Worm (Caenorhabditis elegans) whole organism, young adult: ENCODE measurements around the gene F27E5.9.
A peak's percentile ranks its signal among the peaks of the same experiment; 100 is the strongest.

ENCODE experiments used
- B0336.3 ChIP-seq: fragments of 200-800 bp; sonication (Bioruptor generic); IDR thresholded peaks from 2 replicates; pipeline ENCODE4 v1.3.6; 2022; ENCODE audit warnings: missing genetic modification characterization, missing compliant biosample characterization
- C06A6.2 ChIP-seq: fragments of 200-800 bp; sonication (Bioruptor generic); conservative IDR thresholded peaks from 2 replicates; pipeline ENCODE4 v1.3.6; 2022; ENCODE audit warnings: missing genetic modification characterization, missing compliant biosample characterization
- F22D6.2 ChIP-seq: sonication (generic microtip); optimal IDR thresholded peaks from 2 replicates; lab custom pipeline; 2016; ENCODE audit warnings: mild to moderate bottlenecking, missing genetic modification characterization, missing compliant biosample characterization
- F39B2.1 ChIP-seq: fragments of 200-800 bp; sonication (Bioruptor generic); IDR thresholded peaks from 2 replicates; pipeline ENCODE4 v1.3.6; 2022; ENCODE audit warnings: missing genetic modification reagents, missing genetic modification characterization, missing compliant biosample characterization
- F49E8.2 ChIP-seq: sonication (generic microtip); optimal IDR thresholded peaks from 3 replicates; lab custom pipeline; 2017; ENCODE audit warnings: missing genetic modification characterization, mild to moderate bottlenecking, missing compliant biosample characterization, antibody characterized with exemption, moderate library complexity; ENCODE audit not compliant: insufficient read depth
- F52B5.7 ChIP-seq: sonication (generic microtip); optimal IDR thresholded peaks from 2 replicates; lab custom pipeline; 2016; ENCODE audit warnings: mild to moderate bottlenecking, missing genetic modification characterization, missing compliant biosample characterization
- Y53F4B.3 ChIP-seq: fragments of 200-800 bp; sonication (Bioruptor generic); IDR thresholded peaks from 2 replicates; pipeline ENCODE4 v1.3.6; 2022; ENCODE audit warnings: missing genetic modification reagents, missing genetic modification characterization, missing compliant biosample characterization
- ama-1 ChIP-seq, 3 experiments: fragments of 150-350 bp in 1 of 3; sonication (generic microtip) in 2 of 3; optimal IDR thresholded peaks; 2 replicates each; lab custom pipeline; 2014 to 2018; ENCODE audit warnings: missing biosample characterization in 2 of 3, missing genetic modification characterization in 2 of 3, missing genetic modification reagents in 2 of 3
- aptf-3 ChIP-seq: fragments of 200-800 bp; sonication (Bioruptor generic); IDR thresholded peaks from 2 replicates; pipeline ENCODE4 v1.3.6; 2022; ENCODE audit warnings: missing genetic modification characterization, missing compliant biosample characterization
- attf-3 ChIP-seq: fragments of 200-800 bp; sonication (Bioruptor generic); conservative IDR thresholded peaks from 2 replicates; pipeline ENCODE4 v1.3.6; 2022; ENCODE audit warnings: missing genetic modification reagents, missing genetic modification characterization, missing compliant biosample characterization
- attf-5 ChIP-seq: fragments of 200-800 bp; sonication (Bioruptor generic); optimal IDR thresholded peaks from 2 replicates; lab custom pipeline; 2018; ENCODE audit warnings: mild to moderate bottlenecking, missing genetic modification characterization, missing compliant biosample characterization
- attf-6 ChIP-seq: fragments of 200-800 bp; sonication (Bioruptor generic); IDR thresholded peaks from 2 replicates; pipeline ENCODE4 v1.3.6; 2022; ENCODE audit warnings: missing genetic modification reagents, missing genetic modification characterization, missing compliant biosample characterization
- bed-1 ChIP-seq: fragments of 200-800 bp; sonication (Bioruptor generic); IDR thresholded peaks from 2 replicates; pipeline ENCODE4 v1.3.6; 2022; ENCODE audit warnings: missing genetic modification reagents, missing genetic modification characterization, missing compliant biosample characterization
- ceh-27 ChIP-seq: fragments of 200-800 bp; sonication (Bioruptor generic); optimal IDR thresholded peaks from 2 replicates; lab custom pipeline; 2018; ENCODE audit warnings: mild to moderate bottlenecking, missing genetic modification characterization, moderate library complexity, missing compliant biosample characterization
- ceh-40 ChIP-seq: fragments of 200-800 bp; sonication (Bioruptor generic); IDR thresholded peaks from 2 replicates; pipeline ENCODE4 v1.3.6; 2022; ENCODE audit warnings: missing genetic modification characterization, missing compliant biosample characterization
- ceh-79 ChIP-seq: sonication (generic microtip); optimal IDR thresholded peaks from 2 replicates; lab custom pipeline; 2017; ENCODE audit warnings: mild to moderate bottlenecking, missing genetic modification characterization, missing compliant biosample characterization
- die-1 ChIP-seq: sonication (generic microtip); optimal IDR thresholded peaks from 2 replicates; lab custom pipeline; 2016; ENCODE audit warnings: missing genotype, mild to moderate bottlenecking, missing genetic modification characterization, missing compliant biosample characterization
- dpl-1 ChIP-seq: fragments of 150-350 bp; optimal IDR thresholded peaks from 2 replicates; lab custom pipeline; 2014; ENCODE audit warnings: missing biosample characterization, missing genetic modification reagents, missing genetic modification characterization
- ets-4 ChIP-seq: fragments of 200-800 bp; sonication (Bioruptor generic); optimal IDR thresholded peaks from 2 replicates; lab custom pipeline; 2018; ENCODE audit warnings: mild to moderate bottlenecking, missing genetic modification characterization, missing compliant biosample characterization
- him-1 ChIP-seq: sonication (generic microtip); optimal IDR thresholded peaks from 2 replicates; lab custom pipeline; 2016; ENCODE audit warnings: missing genotype, missing genetic modification reagents, missing genetic modification characterization, missing compliant biosample characterization
- hmg-1.2 ChIP-seq: fragments of 200-800 bp; sonication (Bioruptor generic); IDR thresholded peaks from 2 replicates; pipeline ENCODE4 v1.3.6; 2022; ENCODE audit warnings: missing genetic modification reagents, missing genetic modification characterization, missing compliant biosample characterization
- lin-35 ChIP-seq, 3 experiments: fragments of 150-350 bp in 2 of 3; sonication (generic microtip) in 1 of 3; optimal IDR thresholded peaks; 2 replicates each; lab custom pipeline; 2014 to 2018; ENCODE audit warnings: missing biosample characterization in 3 of 3, missing genetic modification characterization in 3 of 3, missing genetic modification reagents in 3 of 3
- lin-54 ChIP-seq: fragments of 200-800 bp; sonication (Bioruptor generic); optimal IDR thresholded peaks from 2 replicates; lab custom pipeline; 2018; ENCODE audit warnings: mild to moderate bottlenecking, missing genetic modification characterization, missing compliant biosample characterization
- madf-10 ChIP-seq: sonication (generic microtip); optimal IDR thresholded peaks from 2 replicates; lab custom pipeline; 2016; ENCODE audit warnings: mild to moderate bottlenecking, missing genetic modification characterization, missing compliant biosample characterization
- madf-6 ChIP-seq: fragments of 200-800 bp; sonication (Bioruptor generic); IDR thresholded peaks from 2 replicates; pipeline ENCODE4 v1.3.6; 2022; ENCODE audit warnings: missing genetic modification reagents, missing genetic modification characterization, missing compliant biosample characterization
- mcd-1 ChIP-seq: fragments of 200-800 bp; sonication (Bioruptor generic); IDR thresholded peaks from 2 replicates; pipeline ENCODE4 v1.3.6; 2022; ENCODE audit warnings: missing genetic modification reagents, missing genetic modification characterization, missing compliant biosample characterization
- mel-28 ChIP-seq: sonication (generic microtip); optimal IDR thresholded peaks from 2 replicates; lab custom pipeline; 2016; ENCODE audit warnings: borderline replicate concordance, mild to moderate bottlenecking, missing genetic modification characterization, missing compliant biosample characterization
- nfya-2 ChIP-seq: fragments of 200-800 bp; sonication (Bioruptor generic); IDR thresholded peaks from 2 replicates; pipeline ENCODE4 v1.3.6; 2022; ENCODE audit warnings: missing genetic modification reagents, missing genetic modification characterization, missing compliant biosample characterization
- nhr-80 ChIP-seq: sonication (generic microtip); optimal IDR thresholded peaks from 2 replicates; lab custom pipeline; 2016; ENCODE audit warnings: missing genetic modification characterization, missing compliant biosample characterization
- pha-4 ChIP-seq: fragments of 150-350 bp; sonication (generic microtip); optimal IDR thresholded peaks from 2 replicates; lab custom pipeline; 2014; ENCODE audit warnings: missing biosample characterization, missing genetic modification reagents, missing genetic modification characterization
- rcor-1 ChIP-seq: fragments of 200-800 bp; sonication (Bioruptor generic); IDR thresholded peaks from 2 replicates; pipeline ENCODE4 v1.3.6; 2022; ENCODE audit warnings: missing genetic modification reagents, missing genetic modification characterization, missing compliant biosample characterization
- rpc-1 ChIP-seq, 2 experiments: fragments of 150-350 bp in 1 of 2; sonication (generic microtip) in 1 of 2; optimal IDR thresholded peaks; 2 replicates each; lab custom pipeline; 2014 to 2018; ENCODE audit warnings: missing biosample characterization in 1 of 2, missing genetic modification characterization in 1 of 2, missing genetic modification reagents in 1 of 2, missing genotype in 1 of 2
- sdz-38 ChIP-seq: sonication (generic microtip); optimal IDR thresholded peaks from 2 replicates; lab custom pipeline; 2016; ENCODE audit warnings: missing genotype, missing genetic modification characterization, missing compliant biosample characterization
- sea-2 ChIP-seq: fragments of 200-800 bp; sonication (Bioruptor generic); IDR thresholded peaks from 2 replicates; pipeline ENCODE4 v1.3.6; 2022; ENCODE audit warnings: missing genetic modification characterization, missing compliant biosample characterization
- snpc-1.1 ChIP-seq: sonication (generic microtip); optimal IDR thresholded peaks from 2 replicates; lab custom pipeline; 2017; ENCODE audit warnings: missing genetic modification characterization, mild to moderate bottlenecking, missing compliant biosample characterization, antibody characterized with exemption, moderate library complexity, missing genotype, missing genetic modification reagents; ENCODE audit not compliant: insufficient read depth
- snpc-1.3 ChIP-seq: sonication (generic microtip); optimal IDR thresholded peaks from 2 replicates; lab custom pipeline; 2017; ENCODE audit warnings: missing genetic modification characterization, mild to moderate bottlenecking, missing compliant biosample characterization, antibody characterized with exemption, moderate library complexity, missing genotype, missing genetic modification reagents; ENCODE audit not compliant: insufficient read depth
- somi-1 ChIP-seq: fragments of 200-800 bp; sonication (Bioruptor generic); optimal IDR thresholded peaks from 2 replicates; lab custom pipeline; 2018; ENCODE audit warnings: mild to moderate bottlenecking, missing genetic modification characterization, missing compliant biosample characterization
- zfh-2 ChIP-seq: fragments of 200-800 bp; sonication (Bioruptor generic); conservative IDR thresholded peaks from 2 replicates; pipeline ENCODE4 v1.3.6; 2022; ENCODE audit warnings: missing genetic modification reagents, missing genetic modification characterization, missing compliant biosample characterization
- ztf-26 ChIP-seq: sonication (generic microtip); optimal IDR thresholded peaks from 2 replicates; lab custom pipeline; 2017; ENCODE audit warnings: missing genetic modification characterization, missing compliant biosample characterization
- ztf-3 ChIP-seq: fragments of 200-800 bp; sonication (Bioruptor generic); optimal IDR thresholded peaks from 2 replicates; lab custom pipeline; 2018; ENCODE audit warnings: mild to moderate bottlenecking, missing genetic modification characterization, missing compliant biosample characterization

Gene F27E5.9

ce11 chrII:10136771-10137170, 2.0 kb downstream of the F27E5.9 start:
- TF ChIP-seq B0336.3 (GFP tag; lab: Robert Waterston, UW) (no peak), somi-1 (GFP tag; lab: Kevin White, UChicago) (no peak), F22D6.2 (tag; lab: Kevin White, UChicago) (no peak), bed-1 (GFP tag; lab: Robert Waterston, UW) (no peak), die-1 (tag; lab: Kevin White, UChicago) (no peak), sdz-38 (tag; lab: Kevin White, UChicago) (no peak)
- TF ChIP-seq, all 124 proteins: peak for 0

ce11 chrII:10137358-10137757, 2.6 kb downstream of the F27E5.9 start, which contains the start of gene phg-1:
TSS of gene phg-1 (plus strand) at chrII:10137658.
- TF ChIP-seq ztf-26 (no peak), ceh-27 (GFP tag; lab: Kevin White, UChicago) (no peak), mel-28 (no peak), attf-6 (GFP tag; lab: Robert Waterston, UW) (no peak), sea-2 (no peak), lin-35 (GFP tag; optimal IDR thresholded peaks at IDR 0.05; lab: Kevin White, UChicago) (no peak), F39B2.1 (GFP tag; lab: Robert Waterston, UW) (no peak), ama-1 (optimal IDR thresholded peaks at IDR 0.05; lab: Kevin White, UChicago) (no peak), ama-1 (GFP tag; optimal IDR thresholded peaks at IDR 0.05; lab: Kevin White, UChicago) (no peak), rpc-1 (optimal IDR thresholded peaks at IDR 0.05; lab: Kevin White, UChicago) (no peak), rpc-1 (tag; optimal IDR thresholded peaks at IDR 0.05; lab: Kevin White, UChicago) (no peak), nhr-80 (no peak), attf-3 (GFP tag; lab: Robert Waterston, UW) (no peak), rcor-1 (GFP tag; lab: Robert Waterston, UW) (no peak), mcd-1 (GFP tag; lab: Robert Waterston, UW) (no peak)

ce11 chrII:10139177-10139640, 4.5 kb downstream of the F27E5.9 start, which contains the start of gene asah-2:
TSS of gene asah-2 (plus strand) at chrII:10139590.
- TF ChIP-seq hmg-1.2 (GFP tag; lab: Robert Waterston, UW) (no peak), nhr-80 (peak; percentile 68)
- TF ChIP-seq, all 124 proteins: peak for 1

- TF ChIP-seq somi-1 (GFP tag; lab: Kevin White, UChicago) (no peak), him-1 (tag; lab: Kevin White, UChicago) (no peak), mel-28 (no peak), ztf-26 (no peak), nfya-2 (GFP tag; lab: Robert Waterston, UW) (no peak), attf-5 (GFP tag; lab: Kevin White, UChicago) (no peak), C06A6.2 (GFP tag; lab: Robert Waterston, UW) (no peak), pha-4 (tag; lab: Kevin White, UChicago) (no peak)
Observed at ce11 chrII:10144092-10144491, 9.3 kb downstream of the F27E5.9 start, which contains the start of gene F27E5.3. TSS of gene F27E5.3 (minus strand) at chrII:10144192.

ce11 chrII:10146488-10146887, 11.7 kb downstream of the F27E5.9 start, which contains the start of gene pax-3:
TSS of gene pax-3 (plus strand) at chrII:10146570.
- TF ChIP-seq zfh-2 = 0 out of 2 replicates have a peak, but pooled peaks have one; percentile 31
- TF ChIP-seq ceh-40 (GFP tag; lab: Robert Waterston, UW) = no peak
- peak; percentile 23 for TF ChIP-seq ets-4 (GFP tag; lab: Kevin White, UChicago)
- TF ChIP-seq, all 124 proteins: peak for 2

- TF ChIP-seq ceh-79 (no peak), snpc-1.3 (tag; lab: Kevin White, UChicago) (no peak), lin-54 (GFP tag; lab: Kevin White, UChicago) (no peak), madf-6 (GFP tag; lab: Robert Waterston, UW) (no peak), F52B5.7 (tag; lab: Kevin White, UChicago) (no peak), ztf-3 (no peak), dpl-1 (no peak), snpc-1.1 (no peak), madf-10 (tag; lab: Kevin White, UChicago) (no peak), ets-4 (GFP tag; lab: Kevin White, UChicago) (no peak), Y53F4B.3 (GFP tag; lab: Robert Waterston, UW) (no peak), aptf-3 (GFP tag; lab: Robert Waterston, UW) (no peak), F49E8.2 (no peak)
Observed at ce11 chrII:10147502-10147901, 12.8 kb downstream of the F27E5.9 start.
